Fruit fly (Drosophila melanogaster): ENCODE results near the gene CG6683.
A peak's percentile ranks its signal among the peaks of the same experiment; 100 is the strongest.

CG6683 gene

dm6 chr3L:8506975-8507441, 7.7 kb downstream of the CG6683 start, which contains the start of gene CG43163 (continued):
- TF ChIP-seq tin (GFP tag; optimal IDR thresholded peaks at IDR 0.05) (peak; percentile 70), HmgD (GFP tag; optimal IDR thresholded peaks at IDR 0.05) (no peak), onecut (GFP tag; IDR thresholded peaks at IDR 0.05) (peak; percentile 44; the same call in 1 of the 2 replicates), Bgb (GFP tag; IDR thresholded peaks at IDR 0.05; ENCODE audit: partially characterized antibody) (peak; percentile 43; the same call in 1 of the 2 replicates), ac (GFP tag; optimal IDR thresholded peaks at IDR 0.05) (no peak), CG8359 (GFP tag; optimal IDR thresholded peaks at IDR 0.05; ENCODE audit: borderline replicate concordance) (no peak), tap (tag; optimal IDR thresholded peaks at IDR 0.05) (peak; percentile 54), ewg (GFP tag; optimal IDR thresholded peaks at IDR 0.05) (peak; percentile 13), crc (GFP tag; optimal IDR thresholded peaks at IDR 0.05) (no peak), sisA (GFP tag; IDR thresholded peaks at IDR 0.05) (peak; percentile 73), fru (optimal IDR thresholded peaks at IDR 0.05) (no peak), sd (tag; optimal IDR thresholded peaks at IDR 0.05) (peak; percentile 53), CG10274 (GFP tag; optimal IDR thresholded peaks at IDR 0.05) (no peak), chinmo (GFP tag; IDR thresholded peaks at IDR 0.05; ENCODE audit: partially characterized antibody) (peak; percentile 77; the same call in 2 of the 4 replicates), Fer3 (tag; optimal IDR thresholded peaks at IDR 0.05) (peak; percentile 61), zf30C (GFP tag; optimal IDR thresholded peaks at IDR 0.05) (peak; percentile 99), h (optimal IDR thresholded peaks at IDR 0.05) (no peak), kah (GFP tag; optimal IDR thresholded peaks at IDR 0.05) (peak; percentile 53), stwl (tag; optimal IDR thresholded peaks at IDR 0.05) (peak; percentile 78), CG10979 (tag; optimal IDR thresholded peaks at IDR 0.05) (peak; percentile 71), CG5180 (GFP tag; optimal IDR thresholded peaks at IDR 0.05) (peak; percentile 27), Sin3A (optimal IDR thresholded peaks at IDR 0.05) (no peak), CG32532 (GFP tag; IDR thresholded peaks at IDR 0.05) (peak; percentile 78), pan (optimal IDR thresholded peaks at IDR 0.05) (no peak), pan (GFP tag; optimal IDR thresholded peaks at IDR 0.05 in 1 of 2, IDR thresholded peaks at IDR 0.05 in 1 of 2) (peak in 1 of 2 experiments; percentile 71), Dad (GFP tag; optimal IDR thresholded peaks at IDR 0.05) (no peak), CG4617 (GFP tag; optimal IDR thresholded peaks at IDR 0.05; ENCODE audit: borderline replicate concordance) (peak; percentile 42), CkIIα-i1 (GFP tag; IDR thresholded peaks at IDR 0.05) (no peak), ken (GFP tag; IDR thresholded peaks at IDR 0.05) (no peak), gem (tag; optimal IDR thresholded peaks at IDR 0.05) (peak; percentile 86), Dp (GFP tag; optimal IDR thresholded peaks at IDR 0.05) (peak; percentile 63), Fer1 (GFP tag; optimal IDR thresholded peaks at IDR 0.05) (peak; percentile 65), CG43689 (GFP tag; IDR thresholded peaks at IDR 0.05) (no peak), Dbx (GFP tag; IDR thresholded peaks at IDR 0.05) (peak; percentile 61; the same call in 1 of the 3 replicates), unc-4 (GFP tag; IDR thresholded peaks at IDR 0.05; ENCODE audit: partially characterized antibody) (no peak), NfI (GFP tag; optimal IDR thresholded peaks at IDR 0.05) (peak; percentile 52), pzg (GFP tag; optimal IDR thresholded peaks at IDR 0.05) (peak; percentile 72), B-H1 (GFP tag; IDR thresholded peaks at IDR 0.05) (peak; percentile 28; the same call in 1 of the 3 replicates), CG4404 (GFP tag; IDR thresholded peaks at IDR 0.05) (no peak), HHEX (GFP tag; optimal IDR thresholded peaks at IDR 0.05) (peak; percentile 39), CG4282 (GFP tag; optimal IDR thresholded peaks at IDR 0.05) (peak; percentile 22), fd102C (GFP tag; optimal IDR thresholded peaks at IDR 0.05) (no peak), pros (GFP tag; optimal IDR thresholded peaks at IDR 0.05) (no peak), CG15514 (GFP tag; optimal IDR thresholded peaks at IDR 0.05) (peak; percentile 65), ATbp (GFP tag; optimal IDR thresholded peaks at IDR 0.05) (peak; percentile 34), CrebB (tag; optimal IDR thresholded peaks at IDR 0.05) (peak; percentile 47), CG31365 (tag; optimal IDR thresholded peaks at IDR 0.05) (no peak), CG2875 (GFP tag; optimal IDR thresholded peaks at IDR 0.05) (peak; percentile 34), Poxn (GFP tag; IDR thresholded peaks at IDR 0.05) (no peak), ci (GFP tag; IDR thresholded peaks at IDR 0.05) (peak; percentile 83), CG16815 (GFP tag; optimal IDR thresholded peaks at IDR 0.05) (peak; percentile 33)
